Fruit fly (Drosophila melanogaster) whole organism, prepupa: ENCODE data around the gene CCHa1.

Experiments
- Blimp-1 ChIP-seq: fragments of 200-800 bp; sonication (Bioruptor generic); optimal IDR thresholded peaks from 3 replicates; lab custom pipeline; 2017; ENCODE audit warnings: missing biosample characterization, missing genetic modification characterization, mild to moderate bottlenecking, moderate library complexity, missing genetic modification reagents
- CG32006 ChIP-seq: fragments of 200-800 bp; sonication (Bioruptor generic); optimal IDR thresholded peaks from 3 replicates; lab custom pipeline; 2017; ENCODE audit warnings: missing biosample characterization, mild to moderate bottlenecking, missing genetic modification characterization
- CG3919 ChIP-seq: fragments of 200-800 bp; sonication (Bioruptor generic); optimal IDR thresholded peaks from 3 replicates; lab custom pipeline; 2016; ENCODE audit warnings: missing biosample characterization, missing genetic modification characterization
- CG4318 ChIP-seq: fragments of 200-800 bp; sonication (Bioruptor generic); optimal IDR thresholded peaks from 3 replicates; lab custom pipeline; 2017; ENCODE audit warnings: missing biosample characterization, mild to moderate bottlenecking, missing genetic modification characterization
- CG6808 ChIP-seq: fragments of 200-800 bp; sonication (Bioruptor generic); optimal IDR thresholded peaks from 3 replicates; lab custom pipeline; 2017; ENCODE audit warnings: missing biosample characterization, missing genetic modification characterization, mild to moderate bottlenecking, moderate library complexity, missing genetic modification reagents
- Hr39 ChIP-seq: fragments of 200-800 bp; sonication (Bioruptor generic); optimal IDR thresholded peaks from 2 replicates; lab custom pipeline; 2016; ENCODE audit warnings: missing biosample characterization, missing genetic modification characterization
- fd59A ChIP-seq: fragments of 200-800 bp; sonication (Bioruptor generic); optimal IDR thresholded peaks from 2 replicates; lab custom pipeline; 2017; ENCODE audit warnings: missing biosample characterization, mild to moderate bottlenecking, missing genetic modification characterization, missing genetic modification reagents

DNA sequence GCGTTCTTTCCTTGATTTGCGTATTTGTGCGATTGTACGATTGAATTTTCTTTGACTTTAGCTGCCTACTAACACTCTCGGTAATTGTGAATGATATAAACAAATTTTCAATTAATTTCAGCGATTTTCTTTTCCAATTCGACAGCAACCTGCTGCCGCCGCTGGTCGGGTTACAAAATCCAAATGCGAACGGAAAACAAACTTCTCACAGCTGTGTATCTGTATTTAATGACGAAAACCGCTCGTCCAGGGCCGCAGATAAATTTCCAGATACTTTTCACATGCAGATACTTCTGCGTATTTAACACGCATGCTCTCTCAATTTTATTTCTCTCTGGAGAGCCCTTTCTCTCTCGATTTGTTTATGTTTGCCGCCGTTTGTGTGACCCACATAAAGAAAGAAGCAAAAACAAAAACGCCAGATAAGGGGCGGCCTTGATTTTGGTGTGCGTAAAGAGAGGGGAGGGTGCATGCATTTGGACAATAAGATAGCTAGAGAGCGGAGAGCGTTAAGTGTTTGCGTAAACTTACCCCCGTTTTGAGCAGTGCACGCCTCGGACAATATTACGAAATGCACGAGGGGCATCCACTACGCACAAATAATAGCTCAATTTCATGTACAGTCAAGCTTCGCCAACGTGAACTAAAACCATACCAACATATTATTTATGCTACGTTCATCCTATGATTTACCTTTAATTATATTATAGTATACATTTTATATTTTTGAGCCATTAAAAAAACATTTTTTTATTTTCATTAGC, 11.7 kb upstream of the CCHa1 start, which contains the start of gene CG12402:
- TF ChIP-seq fd59A (GFP tag; lab: Kevin White, UChicago) = peak; percentile 18
- TF ChIP-seq CG6808 = peak; percentile 30
- TF ChIP-seq CG3919 (GFP tag; lab: Kevin White, UChicago) = peak; percentile 60
- TF ChIP-seq Hr39 (GFP tag; lab: Kevin White, UChicago) = peak; percentile 58
- TF ChIP-seq CG4318 (GFP tag; lab: Kevin White, UChicago) = no peak
- peak; percentile 35 for TF ChIP-seq CG32006 (GFP tag; lab: Kevin White, UChicago)
- TF ChIP-seq Blimp-1 (GFP tag; lab: Kevin White, UChicago) = no peak
